Worm (Caenorhabditis elegans) whole organism, early embryonic: ENCODE results near the gene srm-5.

Source experiments
- ceh-13 ChIP-seq: fragments of 200-800 bp; sonication (Bioruptor generic); optimal IDR thresholded peaks from 2 replicates; lab custom pipeline; 2018; ENCODE audit warnings: mild to moderate bottlenecking, missing genetic modification characterization, missing compliant biosample characterization
- ceh-36 ChIP-seq: sonication (generic microtip); optimal IDR thresholded peaks from 2 replicates; lab custom pipeline; 2016; ENCODE audit warnings: missing genetic modification characterization, inconsistent platforms, missing compliant biosample characterization
- ets-7 ChIP-seq: sonication (generic microtip); optimal IDR thresholded peaks from 2 replicates; lab custom pipeline; 2016; ENCODE audit warnings: missing genotype, missing genetic modification characterization, missing compliant biosample characterization
- hmbx-1 ChIP-seq: sonication (generic microtip); optimal IDR thresholded peaks from 2 replicates; lab custom pipeline; 2016; ENCODE audit warnings: mild to moderate bottlenecking, missing genetic modification characterization, missing compliant biosample characterization
- hmg-4 ChIP-seq: fragments of 200-800 bp; sonication (Bioruptor generic); optimal IDR thresholded peaks from 2 replicates; lab custom pipeline; 2018; ENCODE audit warnings: mild to moderate bottlenecking, missing genetic modification characterization, missing compliant biosample characterization
- scrt-1 ChIP-seq: fragments of 200-800 bp; sonication (Bioruptor generic); IDR thresholded peaks from 2 replicates; pipeline ENCODE4 v1.3.6; 2022; ENCODE audit warnings: missing genetic modification characterization, missing compliant biosample characterization
- tbx-37 ChIP-seq: fragments of 200-800 bp; sonication (Bioruptor generic); conservative IDR thresholded peaks from 2 replicates; pipeline ENCODE4 v1.3.6; 2022; ENCODE audit warnings: missing genetic modification reagents, missing genetic modification characterization, missing compliant biosample characterization

The srm-5 gene

DNA sequence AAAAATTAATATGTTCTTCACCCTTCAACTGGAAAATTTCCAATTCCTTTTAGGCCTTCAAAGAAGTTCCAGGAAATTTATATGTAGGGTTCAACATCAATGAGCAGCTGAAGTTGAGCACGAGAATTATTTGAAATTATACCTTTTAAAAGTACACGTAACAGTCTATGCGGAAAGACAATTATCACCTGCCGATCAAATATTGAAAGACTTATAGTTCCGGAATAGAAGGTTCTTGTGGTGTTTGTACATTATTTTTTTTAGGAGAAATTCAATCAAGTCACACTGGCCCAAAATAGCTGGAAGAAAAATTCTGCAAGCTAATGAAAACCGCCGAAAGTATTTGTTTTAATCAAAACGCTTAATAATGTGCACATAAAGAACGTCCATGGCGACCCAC is 45.2 kb downstream of the srm-5 start:
- TF ChIP-seq ceh-13 (GFP tag; lab: Kevin White, UChicago) (no peak), scrt-1 (GFP tag; lab: Robert Waterston, UW) (no peak), tbx-37 (no peak), hmg-4 (GFP tag; lab: Kevin White, UChicago) (no peak), ets-7 (tag; lab: Kevin White, UChicago) (no peak), ceh-36 (tag; lab: Kevin White, UChicago) (no peak), hmbx-1 (no peak)
